Worm (Caenorhabditis elegans): Measurements from ENCODE around the gene F27E5.3.

DNA sequence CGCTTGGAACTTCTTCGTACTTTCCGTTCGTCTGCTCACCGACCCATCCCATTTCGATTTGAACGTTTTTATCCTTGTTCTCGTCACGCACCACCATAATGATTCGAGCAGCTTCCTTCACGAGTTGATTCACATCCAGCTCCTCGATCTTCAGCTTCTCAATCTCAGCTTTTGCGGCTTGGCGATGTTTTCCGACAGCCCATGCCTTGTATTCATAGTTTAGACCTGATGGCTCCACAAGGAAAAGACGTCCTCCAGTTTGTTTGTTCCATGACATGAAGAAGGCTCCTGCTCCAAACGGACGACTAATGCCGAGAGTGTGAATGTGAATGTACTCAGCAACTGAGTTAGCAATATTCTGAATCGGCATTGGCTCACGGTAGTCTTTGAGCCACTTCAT is 44.9 kb downstream of the F27E5.3 start:
- TF ChIP-seq eyg-1 (tag; optimal IDR thresholded peaks at IDR 0.05) (no peak), fkh-10 (GFP tag; optimal IDR thresholded peaks at IDR 0.05) (no peak), fkh-6 (tag; optimal IDR thresholded peaks at IDR 0.05) (no peak), ama-1 (optimal IDR thresholded peaks at IDR 0.05) (no peak), dve-1 (tag; optimal IDR thresholded peaks at IDR 0.05) (no peak), ttx-3 (tag; optimal IDR thresholded peaks at IDR 0.05) (no peak), nhr-11 (tag; optimal IDR thresholded peaks at IDR 0.05) (no peak), dmd-4 (tag; optimal IDR thresholded peaks at IDR 0.05; ENCODE audit: borderline replicate concordance) (no peak), pqm-1 (tag; optimal IDR thresholded peaks at IDR 0.05) (no peak), pha-4 (tag; optimal IDR thresholded peaks at IDR 0.05) (no peak), ref-2 (tag; optimal IDR thresholded peaks at IDR 0.05) (no peak)
